Worm (Caenorhabditis elegans): ENCODE measurements around the gene zmp-6.

The zmp-6 gene

DNA sequence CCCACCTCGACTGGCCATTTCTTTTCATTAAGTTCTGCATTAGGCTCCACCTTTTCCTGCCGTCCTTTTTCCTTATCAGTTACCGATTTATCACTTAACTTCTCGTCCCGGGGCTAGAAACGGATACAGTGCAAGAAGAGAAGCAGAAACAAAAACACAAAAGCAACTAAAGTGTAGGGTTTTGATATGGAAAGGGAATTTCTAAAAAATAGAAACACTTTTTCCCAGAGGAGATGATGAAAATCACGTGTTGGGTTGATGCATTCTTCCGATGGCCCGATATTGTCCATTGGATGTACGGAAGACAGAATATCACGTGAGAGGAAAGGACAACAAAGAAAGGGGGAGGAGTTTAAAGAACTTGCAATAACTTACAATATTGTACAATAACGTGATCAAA lies 25.2 kb upstream of the zmp-6 start (continued):
- no peak for TF ChIP-seq egl-44 (GFP tag; IDR thresholded peaks at IDR 0.05)
- TF ChIP-seq him-1 (tag; optimal IDR thresholded peaks at IDR 0.05) = no peak
- TF ChIP-seq ceh-91 (GFP tag; IDR thresholded peaks at IDR 0.05) = no peak
- TF ChIP-seq F52B5.7 (tag; optimal IDR thresholded peaks at IDR 0.05) = no peak
- TF ChIP-seq Y67H2A.10 (GFP tag; conservative IDR thresholded peaks at IDR 0.05) = no peak
- TF ChIP-seq nhr-80 (tag; optimal IDR thresholded peaks at IDR 0.05) = peak; percentile 52
- TF ChIP-seq ztf-28 (GFP tag; IDR thresholded peaks at IDR 0.05) = no peak
- peak; percentile 42; the same call in 1 of the 2 replicates for TF ChIP-seq lin-26 (GFP tag; IDR thresholded peaks at IDR 0.05)
- TF ChIP-seq aptf-2 (GFP tag; conservative IDR thresholded peaks at IDR 0.05) = no peak
- no peak for TF ChIP-seq rcor-1 (GFP tag; IDR thresholded peaks at IDR 0.05)
- no peak for TF ChIP-seq ekl-4 (GFP tag; IDR thresholded peaks at IDR 0.05)
- no peak for TF ChIP-seq dpl-1 (GFP tag; optimal IDR thresholded peaks at IDR 0.05)
- TF ChIP-seq F57A8.1 (GFP tag; optimal IDR thresholded peaks at IDR 0.05) = no peak
- TF ChIP-seq ZK185.1 (tag; optimal IDR thresholded peaks at IDR 0.05; ENCODE audit: poor library complexity, severe bottlenecking) = no peak
- no peak for TF ChIP-seq efl-1 (GFP tag; optimal IDR thresholded peaks at IDR 0.05)
- TF ChIP-seq ztf-3 (GFP tag; optimal IDR thresholded peaks at IDR 0.05) = no peak
- peak; percentile 8 for TF ChIP-seq die-1 (tag; optimal IDR thresholded peaks at IDR 0.05)
- TF ChIP-seq B0336.3 (GFP tag; IDR thresholded peaks at IDR 0.05) = no peak
- no peak for TF ChIP-seq aptf-3 (GFP tag; IDR thresholded peaks at IDR 0.05)
- TF ChIP-seq athp-1 (tag; optimal IDR thresholded peaks at IDR 0.05) = no peak
- no peak for TF ChIP-seq chd-7 (tag; optimal IDR thresholded peaks at IDR 0.05)
- no peak for TF ChIP-seq snpc-3.4 (tag; optimal IDR thresholded peaks at IDR 0.05)
- no peak for TF ChIP-seq sptf-2 (GFP tag; optimal IDR thresholded peaks at IDR 0.05)
- TF ChIP-seq snpc-4 (GFP tag; optimal IDR thresholded peaks at IDR 0.05) = no peak
- TF ChIP-seq snpc-4 (tag; optimal IDR thresholded peaks at IDR 0.05) = no peak
- no peak for TF ChIP-seq lsy-27 (tag; optimal IDR thresholded peaks at IDR 0.05; ENCODE audit: borderline replicate concordance, insufficient read depth)
- peak; percentile 37; the same call in 1 of the 2 replicates for TF ChIP-seq pbrm-1 (GFP tag; IDR thresholded peaks at IDR 0.05)
- TF ChIP-seq dox-1 (GFP tag; IDR thresholded peaks at IDR 0.05) = no peak
- TF ChIP-seq nhr-90 (tag; optimal IDR thresholded peaks at IDR 0.05) = peak; percentile 8
- no peak for TF ChIP-seq Y53G8AR.9 (GFP tag; conservative IDR thresholded peaks at IDR 0.05)
- TF ChIP-seq let-607 (tag; optimal IDR thresholded peaks at IDR 0.05) = no peak
- TF ChIP-seq cebp-1 (GFP tag; IDR thresholded peaks at IDR 0.05) = no peak
- peak; percentile 45 for TF ChIP-seq cebp-1 (tag; optimal IDR thresholded peaks at IDR 0.05)
- TF ChIP-seq mxl-1 (tag; optimal IDR thresholded peaks at IDR 0.05) = no peak

DNA sequence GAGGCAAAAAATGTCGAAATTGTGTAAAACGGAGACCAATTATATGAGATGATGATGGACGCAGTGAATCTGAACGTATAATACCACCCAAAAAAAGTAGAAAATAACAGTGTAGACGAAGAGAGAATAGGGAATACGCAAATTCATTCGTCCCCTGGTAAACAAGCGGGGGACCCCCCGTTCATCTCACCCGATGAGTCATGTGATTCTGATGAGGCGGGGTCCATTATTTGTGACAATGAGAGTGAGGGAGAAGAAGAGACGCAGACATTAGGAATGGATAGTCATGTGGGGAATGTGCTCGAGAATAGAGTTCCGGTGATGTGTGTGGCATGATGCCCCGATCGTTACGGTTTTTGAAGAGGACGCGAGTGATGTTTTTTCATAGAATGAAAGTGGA lies 24.4 kb upstream of the zmp-6 start:
- TF ChIP-seq Y79H2A.3 (GFP tag; conservative IDR thresholded peaks at IDR 0.05) = no peak
- TF ChIP-seq aptf-2 (GFP tag; conservative IDR thresholded peaks at IDR 0.05) = no peak
- TF ChIP-seq cebp-2 (GFP tag; IDR thresholded peaks at IDR 0.05) = no peak
- peak; percentile 39 for TF ChIP-seq tbp1 (GFP tag; optimal IDR thresholded peaks at IDR 0.05)
- no peak for TF ChIP-seq F49E8.2 (tag; optimal IDR thresholded peaks at IDR 0.05; ENCODE audit: insufficient read depth)
- TF ChIP-seq rcor-1 (GFP tag; IDR thresholded peaks at IDR 0.05) = no peak
- no peak for TF ChIP-seq ztf-25 (GFP tag; IDR thresholded peaks at IDR 0.05)
- peak; percentile 43; the same call in 1 of the 2 replicates for TF ChIP-seq dox-1 (GFP tag; IDR thresholded peaks at IDR 0.05)
- TF ChIP-seq lin-54 (GFP tag; optimal IDR thresholded peaks at IDR 0.05) = peak; percentile 20
- TF ChIP-seq snpc-4 (GFP tag; optimal IDR thresholded peaks at IDR 0.05) = no peak
- peak in 1 of 4 experiments; percentile 6 for TF ChIP-seq snpc-4 (tag; optimal IDR thresholded peaks at IDR 0.05)
- TF ChIP-seq hmg-1.2 (GFP tag; IDR thresholded peaks at IDR 0.05) = peak; percentile 68
- no peak for TF ChIP-seq mel-28 (tag; optimal IDR thresholded peaks at IDR 0.05; ENCODE audit: borderline replicate concordance)
- TF ChIP-seq efl-1 (GFP tag; optimal IDR thresholded peaks at IDR 0.05) = no peak
- TF ChIP-seq xnd-1 (tag; optimal IDR thresholded peaks at IDR 0.05) = no peak
- TF ChIP-seq Y95B8A.8 (GFP tag; IDR thresholded peaks at IDR 0.05) = no peak
- TF ChIP-seq C06A6.2 (GFP tag; conservative IDR thresholded peaks at IDR 0.05) = no peak
- no peak for TF ChIP-seq ceh-58 (GFP tag; IDR thresholded peaks at IDR 0.05)
- TF ChIP-seq attf-3 (GFP tag; conservative IDR thresholded peaks at IDR 0.05) = 0 out of 2 replicates have a peak, but pooled peaks have one; percentile 16
- no peak; the same call in 1 of the 2 replicates for TF ChIP-seq cebp-1 (GFP tag; IDR thresholded peaks at IDR 0.05)
- TF ChIP-seq cebp-1 (tag; optimal IDR thresholded peaks at IDR 0.05) = peak; percentile 74
- no peak for TF ChIP-seq somi-1 (GFP tag; optimal IDR thresholded peaks at IDR 0.05)
- TF ChIP-seq akir-1 (GFP tag; optimal IDR thresholded peaks at IDR 0.05) = no peak
